Worm (Caenorhabditis elegans): ENCODE measurements around the gene srh-109.

The srh-109 gene

DNA sequence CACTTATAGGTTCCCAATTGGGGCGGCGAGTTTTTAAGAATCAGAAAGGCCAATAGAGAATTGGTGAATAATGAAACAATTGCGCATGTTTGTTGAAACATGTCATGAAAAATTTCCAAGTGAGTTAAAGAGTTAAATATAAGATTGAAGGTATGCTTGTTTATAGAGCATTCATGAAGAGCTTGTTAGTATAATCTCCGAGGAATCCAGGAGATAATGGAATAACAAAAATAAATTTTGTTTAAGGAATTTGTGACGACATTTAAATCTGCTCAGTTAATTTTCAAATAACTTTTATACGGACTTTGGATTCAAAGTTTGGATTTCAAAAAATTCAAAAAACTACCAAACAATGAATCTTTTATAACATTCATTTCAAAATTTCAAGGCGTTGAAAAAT, 29.8 kb downstream of the srh-109 start, which contains the start of gene str-199:
Gene str-199 (minus strand): TSS at position 101 of the 400 bp plus-strand sequence.
- no peak for TF ChIP-seq spr-3 (GFP tag; optimal IDR thresholded peaks at IDR 0.05)
- no peak for TF ChIP-seq nhr-77 (tag; optimal IDR thresholded peaks at IDR 0.05)
- TF ChIP-seq mxl-2 (GFP tag; conservative IDR thresholded peaks at IDR 0.05), result no peak
- TF ChIP-seq pha-4 (GFP tag; IDR thresholded peaks at IDR 0.05), result no peak
- TF ChIP-seq pha-4 (tag; optimal IDR thresholded peaks at IDR 0.05), result no peak
- no peak for TF ChIP-seq F44E2.7 (GFP tag; IDR thresholded peaks at IDR 0.05)
- TF ChIP-seq lin-1 (GFP tag; IDR thresholded peaks at IDR 0.05), result no peak
- no peak for TF ChIP-seq Y75B8A.6 (GFP tag; IDR thresholded peaks at IDR 0.05)
- TF ChIP-seq attf-4 (tag; optimal IDR thresholded peaks at IDR 0.05), result no peak
- TF ChIP-seq zag-1 (tag; optimal IDR thresholded peaks at IDR 0.05), result no peak
- TF ChIP-seq lir-3 (tag; optimal IDR thresholded peaks at IDR 0.05), result no peak
- no peak for TF ChIP-seq dmd-9 (GFP tag; IDR thresholded peaks at IDR 0.05)
- no peak for TF ChIP-seq nhr-76 (tag; optimal IDR thresholded peaks at IDR 0.05)
- no peak for TF ChIP-seq mdt-29 (GFP tag; IDR thresholded peaks at IDR 0.05)
- TF ChIP-seq duxl-1 (tag; optimal IDR thresholded peaks at IDR 0.05; ENCODE audit: poor library complexity), result no peak

DNA sequence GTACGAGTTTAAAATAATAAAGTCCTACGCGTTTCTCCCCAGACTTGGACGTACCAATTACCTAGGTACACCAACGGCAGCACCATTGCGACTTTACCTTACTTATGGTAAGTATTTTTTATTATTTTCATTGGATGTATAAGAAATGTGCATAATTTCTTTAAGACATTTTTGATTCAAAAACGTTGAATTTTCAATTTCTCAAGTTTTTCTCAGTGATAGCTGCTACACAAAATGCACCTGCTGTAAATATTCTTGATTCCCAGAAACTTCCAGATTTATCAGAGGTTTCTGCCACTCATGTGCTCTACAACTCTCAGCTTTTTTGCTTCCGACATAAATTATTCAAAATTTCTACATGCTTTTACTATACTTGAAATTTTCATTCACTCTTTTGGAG, 38.2 kb downstream of the srh-109 start, which contains the start of gene srh-159:
Gene srh-159 (plus strand): TSS at position 301 of the 400 bp plus-strand sequence.
- no peak for TF ChIP-seq hlh-11 (tag; optimal IDR thresholded peaks at IDR 0.05)

DNA sequence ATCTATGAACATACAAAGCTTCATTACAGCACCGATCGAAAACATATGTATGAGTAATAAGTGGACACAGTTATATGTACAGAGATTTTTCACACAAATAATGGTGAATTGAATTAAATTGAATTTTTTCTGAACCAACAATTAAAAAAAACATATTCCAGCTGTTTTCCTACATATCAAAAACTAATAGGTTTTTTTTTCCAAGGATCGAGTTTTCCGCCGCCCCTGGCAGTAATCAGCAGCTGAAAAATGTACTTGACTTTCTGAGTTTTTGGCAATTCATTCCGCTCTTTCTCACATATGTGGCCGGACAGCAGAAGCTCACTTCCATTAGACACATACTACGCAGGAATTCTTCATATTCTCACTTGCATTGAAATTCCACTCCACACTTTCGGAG, 41.8 kb downstream of the srh-109 start, which contains the start of gene srh-174:
Gene srh-174 (plus strand): TSS at position 301 of the 400 bp plus-strand sequence.
- no peak for TF ChIP-seq lin-39 (tag; optimal IDR thresholded peaks at IDR 0.05)
- no peak for TF ChIP-seq gei-8 (GFP tag; optimal IDR thresholded peaks at IDR 0.05)
- TF ChIP-seq nhr-102 (tag; optimal IDR thresholded peaks at IDR 0.05), result no peak
- no peak for TF ChIP-seq ceh-20 (GFP tag; IDR thresholded peaks at IDR 0.05)
- no peak for TF ChIP-seq fkh-10 (GFP tag; optimal IDR thresholded peaks at IDR 0.05)
- TF ChIP-seq arid-1 (GFP tag; conservative IDR thresholded peaks at IDR 0.05), result no peak
- no peak for TF ChIP-seq ztf-11 (tag; optimal IDR thresholded peaks at IDR 0.05)

DNA sequence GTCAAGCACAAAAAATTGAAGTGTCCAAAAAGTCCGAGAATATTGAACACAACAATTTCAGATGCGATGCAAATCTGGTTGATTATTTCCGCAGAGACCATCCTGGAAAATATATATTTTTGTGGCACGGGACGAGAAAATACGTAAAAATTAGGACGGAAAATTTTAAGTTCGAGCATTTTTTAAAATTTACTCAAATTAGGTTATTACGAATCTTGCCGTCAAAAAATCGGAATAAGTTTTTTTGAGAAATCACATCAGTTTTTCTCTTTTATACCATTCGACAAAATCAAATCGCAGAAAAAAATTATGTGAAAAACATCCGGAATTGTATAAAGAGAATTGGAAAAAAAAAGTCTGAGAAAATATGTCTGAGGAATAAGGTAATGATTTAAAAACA, 42.3 kb downstream of the srh-109 start, which contains the start of gene srsx-1:
Gene srsx-1 (minus strand): TSS at position 101 of the 400 bp plus-strand sequence.
- no peak for TF ChIP-seq lir-3 (tag; optimal IDR thresholded peaks at IDR 0.05)

DNA sequence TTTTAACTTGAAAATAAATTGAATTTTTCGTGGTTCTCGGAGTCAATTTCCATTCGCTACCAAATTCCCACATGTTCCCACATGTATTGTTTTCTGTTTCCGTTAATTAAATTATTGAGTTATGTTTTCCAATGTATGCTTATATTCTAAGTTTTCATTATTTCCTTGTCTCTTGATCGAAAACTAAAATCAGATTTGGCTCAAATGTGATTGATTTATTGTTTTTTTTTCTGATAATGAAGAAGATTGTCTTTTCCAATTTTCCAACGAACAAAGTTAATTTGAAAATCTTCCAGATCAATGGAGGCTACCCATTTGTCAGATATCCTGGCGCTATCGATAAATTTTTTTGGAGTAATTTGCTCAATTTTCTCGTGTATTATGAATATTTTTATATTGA, 46.5 kb downstream of the srh-109 start, which contains the start of gene srbc-25:
Gene srbc-25 (plus strand): TSS at position 301 of the 400 bp plus-strand sequence.
- TF ChIP-seq attf-4 (tag; optimal IDR thresholded peaks at IDR 0.05) (no peak), nhr-48 (tag; optimal IDR thresholded peaks at IDR 0.05) (no peak), hmg-1.1 (GFP tag; IDR thresholded peaks at IDR 0.05) (no peak), dmd-9 (GFP tag; IDR thresholded peaks at IDR 0.05) (no peak)

DNA sequence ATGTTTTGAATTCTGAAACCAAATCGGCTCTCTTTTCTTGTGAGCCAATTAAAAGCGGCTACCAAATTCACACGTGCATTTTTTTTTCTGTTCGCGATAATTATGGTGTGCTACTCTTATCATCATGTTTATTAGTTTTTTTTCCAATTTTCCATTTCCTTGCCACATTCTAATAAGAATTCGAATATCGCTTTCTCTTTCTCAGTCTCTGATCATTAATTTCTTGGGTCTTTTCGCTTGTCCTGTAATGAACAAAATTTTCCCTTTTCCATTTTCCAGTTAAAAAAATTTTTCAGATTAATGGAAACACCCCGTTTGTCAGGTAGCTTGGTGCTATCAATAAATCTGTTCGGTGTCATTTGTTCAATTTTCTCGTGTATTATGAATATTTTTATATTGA, 48.7 kb downstream of the srh-109 start, which contains the start of gene srbc-26:
Gene srbc-26 (plus strand): TSS at position 301 of the 400 bp plus-strand sequence.
- TF ChIP-seq saeg-2 (GFP tag; IDR thresholded peaks at IDR 0.05) (no peak), attf-4 (tag; optimal IDR thresholded peaks at IDR 0.05) (no peak), Y5F2A.4 (GFP tag; optimal IDR thresholded peaks at IDR 0.05) (no peak), fkh-10 (GFP tag; optimal IDR thresholded peaks at IDR 0.05) (no peak), lin-1 (GFP tag; IDR thresholded peaks at IDR 0.05) (no peak), skn-1 (tag; optimal IDR thresholded peaks at IDR 0.05) (no peak), dve-1 (tag; optimal IDR thresholded peaks at IDR 0.05; ENCODE audit: insufficient read depth) (no peak), pha-4 (GFP tag; IDR thresholded peaks at IDR 0.05) (no peak), pha-4 (tag; optimal IDR thresholded peaks at IDR 0.05) (no peak), T26A8.4 (GFP tag; IDR thresholded peaks at IDR 0.05) (no peak), nhr-76 (tag; optimal IDR thresholded peaks at IDR 0.05) (no peak), spr-1 (tag; optimal IDR thresholded peaks at IDR 0.05) (no peak), dpl-1 (GFP tag; optimal IDR thresholded peaks at IDR 0.05) (no peak), ceh-20 (GFP tag; IDR thresholded peaks at IDR 0.05) (no peak), ama-1 (optimal IDR thresholded peaks at IDR 0.05) (no peak), madf-5 (GFP tag; IDR thresholded peaks at IDR 0.05) (no peak), ctbp-1 (GFP tag; IDR thresholded peaks at IDR 0.05) (no peak), zip-2 (tag; optimal IDR thresholded peaks at IDR 0.05) (no peak)

Data from whole organism, L4 larva.